Fruit fly (Drosophila melanogaster) whole organism, pupa: ENCODE results near the gene CG13449.

Experiments used
- CG10348 ChIP-seq: fragments of 200-800 bp; sonication (Bioruptor generic); IDR thresholded peaks from 2 replicates; pipeline ENCODE4 v1.3.6; 2022; ENCODE audit warnings: missing biosample characterization, missing genetic modification characterization
- CG12605 ChIP-seq: fragments of 200-800 bp; sonication (Bioruptor generic); IDR thresholded peaks from 2 replicates; pipeline ENCODE4 v1.3.6; 2022; ENCODE audit warnings: missing biosample characterization, missing genetic modification characterization
- CG13204 ChIP-seq: fragments of 200-800 bp; sonication (Bioruptor generic); optimal IDR thresholded peaks from 2 replicates; lab custom pipeline; 2018; ENCODE audit warnings: missing biosample characterization, mild to moderate bottlenecking, missing genetic modification characterization, moderate library complexity
- CG14655 ChIP-seq: fragments of 200-800 bp; sonication (Bioruptor generic); optimal IDR thresholded peaks from 3 replicates; lab custom pipeline; 2017; ENCODE audit warnings: mild to moderate bottlenecking, missing biosample characterization, missing genetic modification reagents, missing genetic modification characterization
- CG15710 ChIP-seq: fragments of 200-800 bp; sonication (Bioruptor generic); optimal IDR thresholded peaks from 2 replicates; lab custom pipeline; 2018; ENCODE audit warnings: missing biosample characterization, mild to moderate bottlenecking, missing genetic modification characterization, moderate library complexity
- CG17806 ChIP-seq: fragments of 200-800 bp; sonication (Bioruptor generic); optimal IDR thresholded peaks from 2 replicates; lab custom pipeline; 2018; ENCODE audit warnings: missing biosample characterization, mild to moderate bottlenecking, missing genetic modification characterization, moderate library complexity
- CG32121 ChIP-seq: fragments of 200-800 bp; sonication (Bioruptor generic); IDR thresholded peaks from 2 replicates; pipeline ENCODE4 v1.3.6; 2022; ENCODE audit warnings: missing biosample characterization, missing genetic modification characterization
- CG34367 ChIP-seq: fragments of 200-800 bp; sonication (Bioruptor generic); optimal IDR thresholded peaks from 2 replicates; lab custom pipeline; 2018; ENCODE audit warnings: missing biosample characterization, mild to moderate bottlenecking, missing genetic modification characterization
- CG4496 ChIP-seq: fragments of 200-800 bp; sonication (Bioruptor generic); IDR thresholded peaks from 3 replicates; pipeline ENCODE4 v1.3.6; 2022; ENCODE audit warnings: missing biosample characterization, missing genetic modification characterization
- CG8159 ChIP-seq: fragments of 200-800 bp; sonication (Bioruptor generic); optimal IDR thresholded peaks from 3 replicates; lab custom pipeline; 2018; ENCODE audit warnings: missing biosample characterization, mild to moderate bottlenecking, missing genetic modification characterization, moderate library complexity
- CG8301 ChIP-seq: fragments of 200-800 bp; sonication (Bioruptor generic); optimal IDR thresholded peaks from 2 replicates; lab custom pipeline; 2018; ENCODE audit warnings: missing biosample characterization, mild to moderate bottlenecking, missing genetic modification characterization
- CG9948 ChIP-seq: fragments of 200-800 bp; sonication (Bioruptor generic); optimal IDR thresholded peaks from 2 replicates; lab custom pipeline; 2018; ENCODE audit warnings: missing biosample characterization, mild to moderate bottlenecking, missing genetic modification characterization, moderate library complexity
- D1 ChIP-seq: fragments of 200-800 bp; sonication (Bioruptor generic); optimal IDR thresholded peaks from 2 replicates; lab custom pipeline; 2018; ENCODE audit warnings: missing biosample characterization, mild to moderate bottlenecking, missing genetic modification characterization, moderate library complexity
- EcR ChIP-seq: fragments of 200-800 bp; sonication (Bioruptor generic); optimal IDR thresholded peaks from 3 replicates; lab custom pipeline; 2019; ENCODE audit warnings: missing biosample characterization, missing genetic modification characterization, mild to moderate bottlenecking, moderate library complexity, missing genetic modification reagents
- Ets98B ChIP-seq: fragments of 200-800 bp; sonication (Bioruptor generic); IDR thresholded peaks from 2 replicates; pipeline ENCODE4 v1.3.6; 2022; ENCODE audit warnings: missing biosample characterization, missing genetic modification characterization
- Pif1A ChIP-seq: fragments of 200-800 bp; sonication (Bioruptor generic); optimal IDR thresholded peaks from 3 replicates; lab custom pipeline; 2016; ENCODE audit warnings: missing biosample characterization, missing genetic modification characterization
- Pif1B ChIP-seq: fragments of 200-800 bp; sonication (Bioruptor generic); optimal IDR thresholded peaks from 3 replicates; lab custom pipeline; 2016; ENCODE audit warnings: missing biosample characterization, missing genetic modification characterization
- Snoo ChIP-seq: fragments of 200-800 bp; sonication (Bioruptor generic); optimal IDR thresholded peaks from 3 replicates; lab custom pipeline; 2017; ENCODE audit warnings: missing biosample characterization, mild to moderate bottlenecking, missing genetic modification characterization, inconsistent platforms
- fd96Ca ChIP-seq: fragments of 200-800 bp; sonication (Bioruptor generic); IDR thresholded peaks from 3 replicates; pipeline ENCODE4 v1.3.6; 2022; ENCODE audit warnings: missing biosample characterization, missing genetic modification characterization
- gl ChIP-seq: fragments of 200-800 bp; sonication (Bioruptor generic); optimal IDR thresholded peaks from 2 replicates; lab custom pipeline; 2018; ENCODE audit warnings: missing biosample characterization, mild to moderate bottlenecking, missing genetic modification characterization
- rn ChIP-seq: fragments of 200-800 bp; sonication (Bioruptor generic); IDR thresholded peaks from 2 replicates; pipeline ENCODE4 v1.3.6; 2022; ENCODE audit warnings: missing biosample characterization, missing genetic modification characterization

CG13449 gene

DNA sequence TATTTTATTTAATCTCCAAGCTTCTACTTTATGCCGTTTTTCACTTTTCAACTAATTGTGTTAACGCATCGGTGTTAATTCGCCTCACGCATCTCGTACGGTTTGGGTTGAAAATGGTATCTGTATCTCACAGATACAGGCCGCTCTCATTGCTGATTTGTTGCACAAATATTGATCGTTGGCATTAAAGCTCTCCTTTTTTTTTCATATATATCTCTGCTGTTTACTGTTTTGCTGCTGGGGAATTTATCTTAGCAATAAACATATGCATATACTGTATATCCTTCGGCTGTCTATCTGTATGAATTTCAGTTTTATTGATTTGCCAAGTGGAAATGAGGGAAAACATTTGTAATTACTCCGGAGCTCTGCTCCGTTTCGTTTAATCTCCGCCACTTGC, 20.0 kb upstream of the CG13449 start:
- no peak for TF ChIP-seq CG8301 (tag; lab: Kevin White, UChicago)
- no peak for TF ChIP-seq CG15710 (tag; lab: Kevin White, UChicago)
- no peak for TF ChIP-seq gl
- TF ChIP-seq, all 21 proteins: peak for 0

DNA sequence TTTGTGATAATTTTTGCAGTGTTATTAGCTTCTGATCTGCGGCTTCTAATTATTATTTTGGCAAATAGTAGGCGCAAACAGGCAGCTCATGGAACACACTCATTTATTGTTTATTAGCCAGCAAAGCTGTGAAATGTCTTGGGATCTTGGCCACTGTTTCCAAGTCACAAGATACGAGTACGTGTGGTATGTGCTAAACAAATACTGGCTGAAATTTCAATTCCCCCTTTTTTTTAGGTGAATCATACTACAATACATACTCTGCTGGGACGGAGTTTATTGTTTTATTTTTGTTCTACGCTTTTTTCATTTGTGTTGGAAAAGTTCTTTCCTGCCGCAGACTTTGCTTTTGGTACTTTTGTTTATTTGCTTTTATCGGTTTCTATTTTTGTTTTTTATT, 18.4 kb upstream of the CG13449 start:
- TF ChIP-seq EcR (no peak), Pif1A (GFP tag; lab: Kevin White, UChicago) (no peak), CG14655 (GFP tag; lab: Kevin White, UChicago) (no peak), CG10348 (GFP tag; lab: Robert Waterston, UW) (no peak), CG9948 (no peak), gl (no peak), CG12605 (no peak), CG15710 (tag; lab: Kevin White, UChicago) (no peak), D1 (no peak)

DNA sequence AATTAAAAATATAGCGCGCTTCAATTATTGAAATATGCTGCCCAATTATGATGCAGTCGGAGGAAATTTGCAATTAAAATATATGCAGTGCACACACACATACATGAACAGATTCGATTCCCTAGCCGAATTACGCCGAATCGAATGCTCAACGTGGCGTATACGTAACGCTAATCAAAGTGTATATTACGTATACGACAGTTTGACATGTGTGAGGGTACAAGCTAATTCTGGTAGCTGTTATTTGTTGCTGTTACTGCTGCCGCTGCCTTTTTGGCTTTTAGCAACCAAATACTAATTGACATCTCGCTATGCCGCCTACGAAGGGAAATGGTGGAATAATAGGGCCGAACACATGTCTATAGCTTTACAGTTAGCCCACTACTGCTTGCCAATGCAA, 14.7 kb upstream of the CG13449 start:
- no peak for TF ChIP-seq CG10348 (GFP tag; lab: Robert Waterston, UW)
- TF ChIP-seq Pif1B = no peak
- TF ChIP-seq CG14655 (GFP tag; lab: Kevin White, UChicago) = no peak
- TF ChIP-seq CG8301 (tag; lab: Kevin White, UChicago) = no peak
- no peak for TF ChIP-seq CG17806 (tag; lab: Kevin White, UChicago)
- TF ChIP-seq Snoo (tag; lab: Kevin White, UChicago) = no peak
- no peak for TF ChIP-seq CG32121 (GFP tag; lab: Robert Waterston, UW)
- no peak for TF ChIP-seq CG4496
- no peak for TF ChIP-seq CG15710 (tag; lab: Kevin White, UChicago)
- no peak for TF ChIP-seq CG13204
- no peak for TF ChIP-seq CG8159
- TF ChIP-seq CG34367 (tag; lab: Kevin White, UChicago) = no peak
- no peak for TF ChIP-seq fd96Ca (GFP tag; lab: Robert Waterston, UW)
- TF ChIP-seq D1 = no peak
- TF ChIP-seq EcR = no peak
- no peak for TF ChIP-seq Pif1A (GFP tag; lab: Kevin White, UChicago)
- TF ChIP-seq Ets98B (GFP tag; lab: Robert Waterston, UW) = no peak
- TF ChIP-seq, all 21 proteins: peak for 0

DNA sequence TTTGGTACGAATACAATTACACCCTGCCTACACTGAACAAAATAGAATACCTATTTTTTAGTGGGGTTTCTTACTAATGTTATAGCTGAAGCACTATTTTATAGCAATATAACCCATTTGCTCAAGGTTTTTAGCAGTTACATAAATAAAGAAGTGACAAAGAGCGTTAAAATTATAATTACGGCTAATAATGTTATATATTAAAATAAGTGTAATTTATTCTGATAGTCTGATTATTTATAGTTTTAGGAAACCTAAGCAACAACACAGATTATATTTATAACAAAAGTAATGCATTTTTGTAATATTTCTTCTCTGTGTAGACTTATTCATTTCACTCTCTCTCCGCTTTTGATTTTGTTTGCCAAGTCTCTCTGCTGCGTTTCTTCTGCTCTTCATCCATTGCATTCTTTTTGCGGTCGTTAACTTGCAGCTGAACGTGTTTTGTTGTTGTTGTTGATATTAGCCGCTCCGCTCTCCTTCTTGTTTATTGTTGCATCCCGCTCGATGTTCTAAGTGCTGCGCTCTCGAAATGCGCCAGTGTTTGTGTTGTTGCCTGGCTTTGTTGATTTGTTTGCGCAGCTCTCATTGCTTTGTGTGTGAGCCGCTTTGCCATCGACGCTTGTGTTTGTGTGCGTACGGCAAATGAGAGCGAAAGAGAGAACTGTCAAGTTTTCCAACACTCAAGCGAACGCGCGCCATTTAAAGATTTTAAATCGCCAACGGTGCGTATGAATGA, 13.2 kb upstream of the CG13449 start:
- TF ChIP-seq CG34367 (tag; lab: Kevin White, UChicago) = peak; percentile 90
- TF ChIP-seq CG14655 (GFP tag; lab: Kevin White, UChicago) = peak; percentile 98
- TF ChIP-seq CG15710 (tag; lab: Kevin White, UChicago) = peak; percentile 96
- peak; percentile 97 for TF ChIP-seq EcR
- TF ChIP-seq CG10348 (GFP tag; lab: Robert Waterston, UW) = no peak; the same call in none of the 2 replicates
- peak; percentile 93 for TF ChIP-seq D1
- peak; percentile 96 for TF ChIP-seq CG32121 (GFP tag; lab: Robert Waterston, UW)
- peak; percentile 90 for TF ChIP-seq rn (GFP tag; lab: Robert Waterston, UW)
- TF ChIP-seq CG4496 = peak; percentile 87
- TF ChIP-seq CG13204 = peak; percentile 64
- peak; percentile 97 for TF ChIP-seq CG8159
- peak; percentile 72 for TF ChIP-seq CG12605
- TF ChIP-seq gl = peak; percentile 49
- peak; percentile 96 for TF ChIP-seq Snoo (tag; lab: Kevin White, UChicago)
- TF ChIP-seq Pif1B = peak; percentile 78
- TF ChIP-seq CG9948 = peak; percentile 98
- TF ChIP-seq CG17806 (tag; lab: Kevin White, UChicago) = peak; percentile 94
- peak; percentile 62 for TF ChIP-seq Pif1A (GFP tag; lab: Kevin White, UChicago)
- no peak; the same call in none of the 3 replicates for TF ChIP-seq fd96Ca (GFP tag; lab: Robert Waterston, UW)
- peak; percentile 98 for TF ChIP-seq CG8301 (tag; lab: Kevin White, UChicago)
- TF ChIP-seq Ets98B (GFP tag; lab: Robert Waterston, UW) = peak; percentile 74

DNA sequence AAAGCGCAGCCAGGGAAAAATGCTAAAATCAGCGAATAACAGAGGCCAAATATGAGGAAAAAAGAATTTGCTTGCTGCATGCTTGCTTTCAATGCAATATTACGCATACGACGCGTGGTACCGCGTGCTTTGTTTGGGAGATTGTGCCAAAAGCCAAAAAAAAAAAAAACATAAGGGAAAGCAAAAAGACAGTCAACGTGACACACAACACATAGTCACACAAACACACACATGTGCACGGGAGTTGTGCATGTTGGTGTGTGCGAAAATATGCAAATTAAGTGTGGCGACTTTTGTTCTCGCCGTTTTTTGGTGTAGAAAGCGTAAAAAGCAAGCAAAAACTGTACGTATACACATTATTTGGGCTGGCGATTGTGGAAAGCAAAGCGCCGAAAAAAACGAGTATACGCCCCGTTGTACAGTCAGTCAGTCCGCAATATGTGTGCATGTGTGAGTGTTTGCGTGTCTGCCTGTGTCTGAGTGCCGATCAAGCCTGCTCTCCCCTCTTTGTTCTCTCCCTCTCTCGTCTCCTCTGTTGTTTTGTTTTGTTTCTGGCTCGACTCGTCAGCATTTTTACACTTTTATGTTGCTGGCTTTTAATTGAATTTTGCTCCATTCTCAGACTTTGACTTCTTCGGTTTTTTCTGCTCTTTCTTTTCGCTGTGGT, 12.4 kb upstream of the CG13449 start:
- TF ChIP-seq fd96Ca (GFP tag; lab: Robert Waterston, UW) (no peak; the same call in 1 of the 3 replicates), CG4496 (peak; percentile 65; the same call in 2 of the 3 replicates)

DNA sequence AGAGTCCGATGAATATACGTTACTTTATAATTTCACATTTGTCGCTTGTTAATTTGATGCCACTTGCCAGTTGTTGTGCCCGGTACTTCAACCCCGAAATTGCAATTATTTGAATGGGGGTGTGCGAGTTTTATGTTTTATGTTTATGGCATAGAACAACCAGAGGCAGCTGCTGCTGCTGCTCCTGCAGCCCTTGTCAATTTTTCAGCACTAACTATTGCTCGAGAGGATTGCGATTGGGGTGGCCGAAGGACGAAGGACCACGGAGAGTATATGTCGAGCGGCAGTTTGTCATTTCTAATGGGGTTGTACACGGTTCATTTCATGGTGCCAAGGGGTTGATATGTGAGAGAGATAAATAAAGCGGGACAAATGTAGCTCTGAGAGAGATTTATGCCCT, 11.5 kb upstream of the CG13449 start:
- no peak for TF ChIP-seq Pif1A (GFP tag; lab: Kevin White, UChicago)
- TF ChIP-seq CG4496 = peak; percentile 11; the same call in 1 of the 3 replicates
- TF ChIP-seq EcR = no peak
